Worm (Caenorhabditis elegans) whole organism, L4 larva: ENCODE data around the gene C09H10.4.
A peak's percentile ranks its signal among the peaks of the same experiment; 100 is the strongest.

Source experiments
- D1046.2 ChIP-seq: fragments of 200-800 bp; sonication (Bioruptor generic); IDR thresholded peaks from 2 replicates; pipeline ENCODE4 v1.3.6; 2022; ENCODE audit warnings: missing genetic modification characterization, missing compliant biosample characterization
- F10B5.3 ChIP-seq: sonication (generic microtip); optimal IDR thresholded peaks from 2 replicates; lab custom pipeline; 2016; ENCODE audit warnings: mild to moderate bottlenecking, missing genetic modification characterization, missing compliant biosample characterization
- F37D6.2 ChIP-seq: sonication (generic microtip); optimal IDR thresholded peaks from 2 replicates; lab custom pipeline; 2016; ENCODE audit warnings: mild to moderate bottlenecking, missing genetic modification characterization, missing compliant biosample characterization
- Y48G9A.11 ChIP-seq: fragments of 200-800 bp; sonication (Bioruptor generic); IDR thresholded peaks from 2 replicates; pipeline ENCODE4 v1.3.6; 2022; ENCODE audit warnings: missing genetic modification reagents, missing genetic modification characterization, missing compliant biosample characterization
- aha-1 ChIP-seq: fragments of 150-350 bp; peaks from one replicate; lab custom pipeline; 2014; ENCODE audit warnings: missing biosample characterization, missing genetic modification characterization
- aly-2 ChIP-seq: sonication (generic microtip); optimal IDR thresholded peaks from 2 replicates; lab custom pipeline; 2018; ENCODE audit warnings: missing biosample characterization, missing genetic modification characterization
- ceh-28 ChIP-seq: fragments of 150-350 bp; optimal IDR thresholded peaks from 2 replicates; lab custom pipeline; 2014; ENCODE audit warnings: missing biosample characterization, missing genetic modification reagents, missing genetic modification characterization
- ceh-62 ChIP-seq: sonication (generic microtip); optimal IDR thresholded peaks from 2 replicates; lab custom pipeline; 2017; ENCODE audit warnings: missing biosample characterization, missing genetic modification characterization
- cey-2 ChIP-seq: sonication (generic microtip); optimal IDR thresholded peaks from 3 replicates; lab custom pipeline; 2017; ENCODE audit warnings: missing genetic modification characterization, mild to moderate bottlenecking, missing compliant biosample characterization, antibody characterized with exemption, borderline replicate concordance; ENCODE audit not compliant: insufficient read depth
- daf-12 ChIP-seq: fragments of 150-350 bp; optimal IDR thresholded peaks from 2 replicates; lab custom pipeline; 2014; ENCODE audit warnings: missing biosample characterization, missing genetic modification reagents, missing genetic modification characterization
- daf-16 ChIP-seq, 3 experiments: sonication (generic microtip); optimal IDR thresholded peaks; 2 replicates each; lab custom pipeline; 2016 to 2017; ENCODE audit warnings: missing genetic modification characterization in 3 of 3, missing genetic modification reagents in 3 of 3, mild to moderate bottlenecking in 2 of 3, missing compliant biosample characterization in 2 of 3, missing biosample characterization in 1 of 3, moderate library complexity in 1 of 3
- daf-19 ChIP-seq: fragments of 200-800 bp; sonication (Bioruptor generic); conservative IDR thresholded peaks from 2 replicates; pipeline ENCODE4 v1.3.6; 2022; ENCODE audit warnings: missing genetic modification characterization, missing compliant biosample characterization
- dmd-8 ChIP-seq: fragments of 200-800 bp; sonication (Bioruptor generic); IDR thresholded peaks from 2 replicates; pipeline ENCODE4 v1.3.6; 2022; ENCODE audit warnings: missing genetic modification characterization, missing compliant biosample characterization
- egl-27 ChIP-seq: sonication (generic microtip); optimal IDR thresholded peaks from 3 replicates; lab custom pipeline; 2017; ENCODE audit warnings: missing biosample characterization, missing genetic modification reagents, missing genetic modification characterization
- hif-1 ChIP-seq, 2 experiments: sonication (generic microtip); optimal IDR thresholded peaks; 2 replicates each; lab custom pipeline; 2016 to 2017; ENCODE audit warnings: missing compliant biosample characterization in 2 of 2, missing genetic modification characterization in 2 of 2, missing genetic modification reagents in 2 of 2, missing genotype in 2 of 2, mild to moderate bottlenecking in 1 of 2
- hlh-11 ChIP-seq: fragments of 200-800 bp; sonication (Bioruptor generic); optimal IDR thresholded peaks from 2 replicates; lab custom pipeline; 2018; ENCODE audit warnings: mild to moderate bottlenecking, missing genetic modification characterization, missing compliant biosample characterization
- hlh-30 ChIP-seq: sonication (generic microtip); optimal IDR thresholded peaks from 2 replicates; lab custom pipeline; 2017; ENCODE audit warnings: antibody characterized with exemption, mild to moderate bottlenecking, missing genetic modification characterization, missing compliant biosample characterization; ENCODE audit not compliant: insufficient read depth
- lin-13 ChIP-seq: fragments of 150-350 bp; optimal IDR thresholded peaks from 2 replicates; lab custom pipeline; 2014; ENCODE audit warnings: missing biosample characterization, missing genetic modification reagents, missing genetic modification characterization
- madf-5 ChIP-seq, 2 experiments: fragments of 200-800 bp; sonication (Bioruptor generic); IDR thresholded peaks; 2 replicates each; pipeline ENCODE4 v1.3.6; 2022; ENCODE audit warnings: missing compliant biosample characterization in 2 of 2, missing genetic modification characterization in 2 of 2
- mdl-1 ChIP-seq, 2 experiments: fragments of 150-350 bp in 1 of 2; sonication (generic microtip) in 1 of 2; optimal IDR thresholded peaks; 2 replicates each; lab custom pipeline; 2014 to 2017; ENCODE audit warnings: missing biosample characterization in 2 of 2, missing genetic modification characterization in 2 of 2
- mdt-29 ChIP-seq: fragments of 200-800 bp; sonication (Bioruptor generic); IDR thresholded peaks from 2 replicates; pipeline ENCODE4 v1.3.6; 2022; ENCODE audit warnings: missing genetic modification reagents, missing genetic modification characterization, missing compliant biosample characterization
- nhr-102 ChIP-seq: sonication (generic microtip); optimal IDR thresholded peaks from 2 replicates; lab custom pipeline; 2016; ENCODE audit warnings: mild to moderate bottlenecking, missing genetic modification characterization, moderate library complexity, missing compliant biosample characterization
- nhr-28 ChIP-seq: fragments of 150-350 bp; optimal IDR thresholded peaks from 2 replicates; lab custom pipeline; 2014; ENCODE audit warnings: missing biosample characterization, missing genetic modification characterization
- nhr-77 ChIP-seq: fragments of 150-350 bp; optimal IDR thresholded peaks from 2 replicates; lab custom pipeline; 2014; ENCODE audit warnings: missing biosample characterization, missing genetic modification characterization
- pha-4 ChIP-seq, 2 experiments: fragments of 150-350 bp in 1 of 2; fragments of 200-800 bp in 1 of 2; sonication (Bioruptor generic) in 1 of 2; IDR thresholded peaks in 1 of 2; optimal IDR thresholded peaks in 1 of 2; 2 replicates each; pipeline versions ENCODE4 v1.3.6 to Lab custom; 2014 to 2022; ENCODE audit warnings: missing genetic modification characterization in 2 of 2, missing genetic modification reagents in 2 of 2, missing biosample characterization in 1 of 2, missing compliant biosample characterization in 1 of 2
- pqm-1 ChIP-seq: sonication (generic microtip); optimal IDR thresholded peaks from 2 replicates; lab custom pipeline; 2017; ENCODE audit warnings: missing biosample characterization, missing genetic modification characterization
- set-16 ChIP-seq: fragments of 200-800 bp; sonication (Bioruptor generic); IDR thresholded peaks from 2 replicates; pipeline ENCODE4 v1.3.6; 2022; ENCODE audit warnings: missing genetic modification reagents, missing genetic modification characterization, missing compliant biosample characterization
- snpc-1.2 ChIP-seq: fragments of 200-800 bp; sonication (Bioruptor generic); IDR thresholded peaks from 2 replicates; pipeline ENCODE4 v1.3.6; 2022; ENCODE audit warnings: missing genetic modification reagents, missing genetic modification characterization, missing compliant biosample characterization
- tra-1 ChIP-seq: fragments of 200-800 bp; sonication (Bioruptor generic); IDR thresholded peaks from 2 replicates; pipeline ENCODE4 v1.3.6; 2022; ENCODE audit warnings: missing genetic modification reagents, missing genetic modification characterization, missing compliant biosample characterization
- unc-62 ChIP-seq, 3 experiments: fragments of 150-350 bp in 1 of 3; sonication (generic microtip); optimal IDR thresholded peaks in 2 of 3; peaks in 1 of 3; 1 replicate in 1 of 3; 2 replicates in 2 of 3; lab custom pipeline; 2014 to 2017; ENCODE audit warnings: missing biosample characterization in 3 of 3, missing genetic modification characterization in 3 of 3, missing genetic modification reagents in 3 of 3, missing genotype in 1 of 3
- vab-7 ChIP-seq: fragments of 200-800 bp; sonication (Bioruptor generic); IDR thresholded peaks from 2 replicates; pipeline ENCODE4 v1.3.6; 2022; ENCODE audit warnings: missing genetic modification reagents, missing genetic modification characterization, missing compliant biosample characterization
- zfp-3 ChIP-seq: fragments of 200-800 bp; sonication (Bioruptor generic); conservative IDR thresholded peaks from 2 replicates; pipeline ENCODE4 v1.3.6; 2022; ENCODE audit warnings: missing genetic modification reagents, missing genetic modification characterization, missing compliant biosample characterization
- zip-2 ChIP-seq: fragments of 150-350 bp; optimal IDR thresholded peaks from 2 replicates; lab custom pipeline; 2014; ENCODE audit warnings: missing biosample characterization, missing genetic modification characterization

Gene C09H10.4

DNA sequence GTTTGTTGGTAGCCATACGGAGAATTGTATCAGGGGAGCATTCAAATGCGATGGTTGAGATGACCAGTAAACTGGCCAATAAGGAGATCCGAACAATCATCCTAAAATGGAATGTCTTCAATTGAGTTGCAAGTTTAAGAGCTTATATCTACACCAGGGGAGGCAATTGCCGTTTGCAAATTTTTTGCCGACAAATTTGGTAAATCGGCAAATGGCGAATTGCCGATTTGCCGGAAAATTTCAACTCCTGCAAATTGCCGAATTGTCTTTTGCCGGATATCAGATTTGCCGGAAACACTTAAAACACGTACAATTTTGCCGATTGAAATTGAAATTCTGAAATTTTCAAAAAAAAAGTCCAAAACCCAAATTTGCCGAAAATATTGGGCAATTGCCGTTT is 34.9 kb downstream of the C09H10.4 start, which contains the start of gene F40F8.5:
Gene F40F8.5, minus strand, starts transcription at position 101 of the 400 bp plus-strand sequence.
- TF ChIP-seq mdt-29 (GFP tag; lab: Robert Waterston, UW): no peak
- TF ChIP-seq hif-1 (tag; optimal IDR thresholded peaks at IDR 0.05; lab: Kevin White, UChicago): no peak
- TF ChIP-seq lin-13 (GFP tag; lab: Kevin White, UChicago): no peak
- no peak for TF ChIP-seq daf-19
- no peak for TF ChIP-seq ceh-62 (tag; lab: Kevin White, UChicago)
- TF ChIP-seq, all 104 proteins: peak for 0

- TF ChIP-seq nhr-77 (tag; lab: Kevin White, UChicago): no peak
- peak; percentile 22 for TF ChIP-seq hlh-11 (tag; lab: Kevin White, UChicago)
- TF ChIP-seq hlh-30 (tag; lab: Kevin White, UChicago): peak; percentile 32
- TF ChIP-seq daf-12 (tag; lab: Kevin White, UChicago): no peak
- no peak for TF ChIP-seq zfp-3 (GFP tag; lab: Robert Waterston, UW)
- no peak for TF ChIP-seq nhr-28
- TF ChIP-seq unc-62 (GFP tag; optimal IDR thresholded peaks at IDR 0.05 in 1 of 2; lab: Kevin White, UChicago): peak in 1 of 2 experiments; percentile 95
- no peak for TF ChIP-seq unc-62 (tag; optimal IDR thresholded peaks at IDR 0.05; lab: Kevin White, UChicago)
- TF ChIP-seq daf-16 (GFP tag; optimal IDR thresholded peaks at IDR 0.05; lab: Kevin White, UChicago): peak in 1 of 2 experiments; percentile 67
- TF ChIP-seq daf-16 (tag; optimal IDR thresholded peaks at IDR 0.05; lab: Kevin White, UChicago): peak; percentile 82
Observed at ce11 chrII:11135773-11136172, 35.8 kb downstream of the C09H10.4 start.

DNA sequence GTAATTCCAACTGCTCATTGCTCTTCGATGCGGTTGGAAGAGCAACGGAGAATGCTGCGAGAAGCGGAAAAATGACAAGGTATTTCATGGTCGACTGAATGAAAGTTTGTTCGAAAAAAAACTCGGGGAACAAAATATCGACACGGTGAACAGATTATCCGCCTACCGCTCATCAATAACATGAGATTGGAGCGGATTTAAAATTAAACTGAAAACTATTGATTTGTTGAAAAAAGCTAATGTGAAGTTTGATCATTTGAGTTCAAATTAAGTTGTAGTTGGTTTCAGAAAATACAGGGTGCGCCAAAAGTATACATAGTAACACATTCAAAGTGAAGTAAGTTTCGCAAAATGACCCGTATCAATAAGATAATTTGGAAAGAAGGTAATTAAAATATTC is 40.2 kb downstream of the C09H10.4 start, which contains the start of gene F40F8.4:
Gene F40F8.4, minus strand, starts transcription at position 101 of the 400 bp plus-strand sequence.
- TF ChIP-seq hif-1 (tag; optimal IDR thresholded peaks at IDR 0.05; lab: Kevin White, UChicago): no peak

DNA sequence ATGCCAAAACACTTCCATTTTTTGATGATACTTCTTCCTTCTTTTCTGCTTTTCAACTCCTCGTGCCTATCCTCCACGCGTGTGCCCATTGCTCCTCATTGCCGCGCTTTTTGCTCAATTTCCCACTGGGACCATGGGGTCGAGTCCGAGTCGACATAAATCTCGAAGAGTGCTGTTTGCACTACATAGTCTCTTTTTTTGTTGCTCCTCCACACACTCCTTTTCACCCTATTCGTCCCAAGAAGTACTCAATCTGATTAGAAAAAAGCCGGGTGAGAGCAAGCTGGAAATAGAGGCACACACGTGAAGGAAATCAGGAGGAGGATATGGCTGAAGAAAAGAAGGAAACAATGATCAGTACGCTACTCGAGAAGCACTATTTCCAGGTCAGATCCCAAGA is 42.6 kb downstream of the C09H10.4 start, which contains the start of gene arrd-6:
Gene arrd-6, plus strand, starts transcription at position 169 of the 400 bp plus-strand sequence.
- TF ChIP-seq zip-2 (tag; lab: Kevin White, UChicago): no peak
- TF ChIP-seq tra-1 (GFP tag; lab: Robert Waterston, UW): no peak
- peak; percentile 56 for TF ChIP-seq aha-1 (tag; lab: Kevin White, UChicago)
- TF ChIP-seq nhr-102 (tag; lab: Kevin White, UChicago): no peak
- no peak for TF ChIP-seq aly-2
- TF ChIP-seq vab-7 (GFP tag; lab: Robert Waterston, UW): 0 out of 2 replicates have a peak, but pooled peaks have one; percentile 34
- TF ChIP-seq ceh-28 (tag; lab: Kevin White, UChicago): no peak
- TF ChIP-seq hlh-30 (tag; lab: Kevin White, UChicago): peak; percentile 2
- TF ChIP-seq pha-4 (GFP tag; IDR thresholded peaks at IDR 0.05; lab: Robert Waterston, UW): no peak
- TF ChIP-seq pha-4 (tag; optimal IDR thresholded peaks at IDR 0.05; lab: Kevin White, UChicago): no peak
- TF ChIP-seq F37D6.2 (tag; lab: Kevin White, UChicago): no peak
- TF ChIP-seq madf-5 (GFP tag; IDR thresholded peaks at IDR 0.05; lab: Robert Waterston, UW): no peak
- no peak for TF ChIP-seq Y48G9A.11 (GFP tag; lab: Robert Waterston, UW)
- TF ChIP-seq hlh-11 (tag; lab: Kevin White, UChicago): no peak
- no peak for TF ChIP-seq dmd-8 (GFP tag; lab: Robert Waterston, UW)
- no peak for TF ChIP-seq set-16 (GFP tag; lab: Robert Waterston, UW)
- peak in 1 of 2 experiments; percentile 98 for TF ChIP-seq unc-62 (GFP tag; optimal IDR thresholded peaks at IDR 0.05 in 1 of 2; lab: Kevin White, UChicago)
- TF ChIP-seq unc-62 (tag; optimal IDR thresholded peaks at IDR 0.05; lab: Kevin White, UChicago): no peak
- TF ChIP-seq egl-27 (tag; lab: Kevin White, UChicago): no peak
- TF ChIP-seq snpc-1.2: no peak
- TF ChIP-seq pqm-1: no peak
- TF ChIP-seq mdl-1 (tag; optimal IDR thresholded peaks at IDR 0.05; lab: Kevin White, UChicago): peak in 1 of 2 experiments; percentile 11
- TF ChIP-seq nhr-77 (tag; lab: Kevin White, UChicago): no peak
- no peak for TF ChIP-seq hif-1 (tag; optimal IDR thresholded peaks at IDR 0.05; lab: Kevin White, UChicago)
- no peak for TF ChIP-seq cey-2 (tag; lab: Kevin White, UChicago)
- TF ChIP-seq D1046.2 (GFP tag; lab: Robert Waterston, UW): no peak
- TF ChIP-seq F10B5.3 (tag; lab: Kevin White, UChicago): no peak
